Worm (Caenorhabditis elegans) whole organism, early embryonic: ENCODE measurements around the gene Y48A6B.9.

Experiments
- B0310.2 ChIP-seq: sonication (generic microtip); optimal IDR thresholded peaks from 2 replicates; lab custom pipeline; 2016; ENCODE audit warnings: mild to moderate bottlenecking, missing genetic modification characterization, missing compliant biosample characterization
- F13C5.2 ChIP-seq: sonication (generic microtip); optimal IDR thresholded peaks from 2 replicates; lab custom pipeline; 2017; ENCODE audit warnings: mild to moderate bottlenecking, missing genetic modification characterization, inconsistent platforms, missing compliant biosample characterization
- aly-1 ChIP-seq: sonication (generic microtip); optimal IDR thresholded peaks from 2 replicates; lab custom pipeline; 2016; ENCODE audit warnings: missing genetic modification characterization, missing compliant biosample characterization
- ama-1 ChIP-seq: fragments of 150-350 bp; optimal IDR thresholded peaks from 2 replicates; lab custom pipeline; 2014
- ceh-13 ChIP-seq: fragments of 200-800 bp; sonication (Bioruptor generic); optimal IDR thresholded peaks from 2 replicates; lab custom pipeline; 2018; ENCODE audit warnings: mild to moderate bottlenecking, missing genetic modification characterization, missing compliant biosample characterization
- ceh-36 ChIP-seq: sonication (generic microtip); optimal IDR thresholded peaks from 2 replicates; lab custom pipeline; 2016; ENCODE audit warnings: missing genetic modification characterization, inconsistent platforms, missing compliant biosample characterization
- ets-7 ChIP-seq: sonication (generic microtip); optimal IDR thresholded peaks from 2 replicates; lab custom pipeline; 2016; ENCODE audit warnings: missing genotype, missing genetic modification characterization, missing compliant biosample characterization
- flt-1 ChIP-seq: fragments of 200-800 bp; sonication (Bioruptor generic); IDR thresholded peaks from 2 replicates; pipeline ENCODE4 v1.3.6; 2022; ENCODE audit warnings: missing genetic modification characterization, missing compliant biosample characterization
- hmbx-1 ChIP-seq: sonication (generic microtip); optimal IDR thresholded peaks from 2 replicates; lab custom pipeline; 2016; ENCODE audit warnings: mild to moderate bottlenecking, missing genetic modification characterization, missing compliant biosample characterization
- hmg-4 ChIP-seq: fragments of 200-800 bp; sonication (Bioruptor generic); optimal IDR thresholded peaks from 2 replicates; lab custom pipeline; 2018; ENCODE audit warnings: mild to moderate bottlenecking, missing genetic modification characterization, missing compliant biosample characterization
- hnd-1 ChIP-seq: sonication (generic microtip); optimal IDR thresholded peaks from 2 replicates; lab custom pipeline; 2016; ENCODE audit warnings: missing genetic modification characterization, missing compliant biosample characterization
- pes-1 ChIP-seq: fragments of 200-800 bp; sonication (Bioruptor generic); IDR thresholded peaks from 2 replicates; pipeline ENCODE4 v1.3.6; 2022; ENCODE audit warnings: missing genetic modification reagents, missing genetic modification characterization, missing compliant biosample characterization
- scrt-1 ChIP-seq: fragments of 200-800 bp; sonication (Bioruptor generic); IDR thresholded peaks from 2 replicates; pipeline ENCODE4 v1.3.6; 2022; ENCODE audit warnings: missing genetic modification characterization, missing compliant biosample characterization
- sea-1 ChIP-seq: fragments of 200-800 bp; sonication (Bioruptor generic); conservative IDR thresholded peaks from 2 replicates; pipeline ENCODE4 v1.3.6; 2022; ENCODE audit warnings: missing genetic modification characterization, missing compliant biosample characterization
- tbx-11 ChIP-seq: fragments of 200-800 bp; sonication (Bioruptor generic); IDR thresholded peaks from 2 replicates; pipeline ENCODE4 v1.3.6; 2022; ENCODE audit warnings: missing genetic modification characterization, missing compliant biosample characterization
- tbx-37 ChIP-seq: fragments of 200-800 bp; sonication (Bioruptor generic); conservative IDR thresholded peaks from 2 replicates; pipeline ENCODE4 v1.3.6; 2022; ENCODE audit warnings: missing genetic modification reagents, missing genetic modification characterization, missing compliant biosample characterization
- tra-4 ChIP-seq: sonication (generic microtip); optimal IDR thresholded peaks from 2 replicates; lab custom pipeline; 2017; ENCODE audit warnings: missing genetic modification characterization, missing compliant biosample characterization

Gene Y48A6B.9

ce11 chrIII:11077404-11077803 lies 44.4 kb downstream of the Y48A6B.9 start, which contains the start of gene str-246:
str-246 (plus strand) TSS chrIII:11077704.
- no peak for TF ChIP-seq ets-7 (tag; lab: Kevin White, UChicago)
- no peak for TF ChIP-seq ama-1 (lab: Kevin White, UChicago)
- TF ChIP-seq B0310.2 (tag; lab: Kevin White, UChicago), result no peak
- TF ChIP-seq hmbx-1, result no peak
- TF ChIP-seq tbx-37, result no peak
- TF ChIP-seq tbx-11 (GFP tag; lab: Robert Waterston, UW), result no peak
- TF ChIP-seq flt-1 (GFP tag; lab: Robert Waterston, UW), result no peak
- no peak for TF ChIP-seq scrt-1 (GFP tag; lab: Robert Waterston, UW)
- no peak for TF ChIP-seq sea-1 (GFP tag; lab: Robert Waterston, UW)
- no peak for TF ChIP-seq aly-1 (tag; lab: Kevin White, UChicago)
- TF ChIP-seq F13C5.2, result no peak
- no peak for TF ChIP-seq pes-1 (GFP tag; lab: Robert Waterston, UW)
- no peak for TF ChIP-seq ceh-13
- TF ChIP-seq hmg-4 (GFP tag; lab: Kevin White, UChicago), result no peak
- no peak for TF ChIP-seq ceh-36
- no peak for TF ChIP-seq hnd-1 (tag; lab: Kevin White, UChicago)
- TF ChIP-seq tra-4 (tag; lab: Kevin White, UChicago), result no peak

DNA sequence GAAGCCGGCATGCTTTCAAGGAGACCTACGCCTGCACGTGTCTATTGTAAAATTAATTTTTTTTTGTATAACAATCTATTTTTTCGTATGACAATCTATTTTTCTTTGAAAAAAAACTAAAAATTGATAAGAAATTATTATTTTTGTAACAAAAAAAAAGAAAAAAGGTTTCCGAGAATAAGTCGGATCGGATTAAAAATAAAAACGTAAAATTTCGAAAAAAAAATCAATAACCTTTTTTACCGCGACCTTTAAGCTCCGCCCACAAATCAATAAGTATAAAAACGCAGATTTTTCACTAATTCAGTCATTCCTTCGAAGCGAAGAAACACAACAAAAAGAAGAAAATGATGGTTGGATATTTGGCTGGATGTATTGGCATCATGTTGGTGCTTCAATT lies 46.5 kb downstream of the Y48A6B.9 start, which contains the start of gene W09D6.4:
TSS of gene W09D6.4 (plus strand) at position 301 of the 400 bp plus-strand sequence.
- no peak for TF ChIP-seq sea-1 (GFP tag; lab: Robert Waterston, UW)
- TF ChIP-seq tra-4 (tag; lab: Kevin White, UChicago), result no peak
- no peak for TF ChIP-seq hmg-4 (GFP tag; lab: Kevin White, UChicago)
- no peak for TF ChIP-seq scrt-1 (GFP tag; lab: Robert Waterston, UW)
- no peak for TF ChIP-seq B0310.2 (tag; lab: Kevin White, UChicago)
- TF ChIP-seq ceh-13, result no peak
- no peak for TF ChIP-seq aly-1 (tag; lab: Kevin White, UChicago)
- no peak for TF ChIP-seq ceh-36

DNA sequence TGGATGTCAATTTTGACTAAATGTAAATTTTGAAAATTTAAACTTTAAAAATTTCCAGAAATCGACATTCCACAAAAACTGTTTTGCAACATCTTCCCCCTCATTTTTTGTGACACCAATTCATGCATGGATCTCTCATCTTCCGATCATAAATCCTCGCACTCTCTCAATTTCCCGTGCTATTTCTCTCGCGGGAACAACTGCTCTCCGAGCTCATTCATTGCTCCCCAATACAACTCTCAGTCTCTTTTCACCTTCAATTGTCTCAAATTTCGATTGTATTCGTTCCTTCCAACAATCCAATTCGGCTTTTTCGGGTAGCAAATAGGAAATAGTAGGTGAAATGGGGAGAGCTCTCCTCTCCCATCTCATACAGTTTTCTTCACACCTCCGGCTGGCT lies 49.6 kb downstream of the Y48A6B.9 start:
- no peak for TF ChIP-seq F13C5.2

ce11 chrIII:11083993-11084392 lies 51.0 kb downstream of the Y48A6B.9 start:
- TF ChIP-seq ets-7 (tag; lab: Kevin White, UChicago) (no peak), ceh-36 (no peak), F13C5.2 (no peak), aly-1 (tag; lab: Kevin White, UChicago) (no peak), tbx-11 (GFP tag; lab: Robert Waterston, UW) (no peak), flt-1 (GFP tag; lab: Robert Waterston, UW) (no peak), hmg-4 (GFP tag; lab: Kevin White, UChicago) (no peak), B0310.2 (tag; lab: Kevin White, UChicago) (no peak), hnd-1 (tag; lab: Kevin White, UChicago) (no peak), pes-1 (GFP tag; lab: Robert Waterston, UW) (no peak), sea-1 (GFP tag; lab: Robert Waterston, UW) (no peak), tbx-37 (no peak), scrt-1 (GFP tag; lab: Robert Waterston, UW) (no peak), hmbx-1 (no peak), tra-4 (tag; lab: Kevin White, UChicago) (no peak), ama-1 (lab: Kevin White, UChicago) (no peak), ceh-13 (no peak)
